Worm (Caenorhabditis elegans) whole organism, L3 larva: Measurements from ENCODE around the gene fbxb-24.

Source experiments
- R02D3.7 ChIP-seq: fragments of 150-350 bp; optimal IDR thresholded peaks from 2 replicates; lab custom pipeline; 2014; ENCODE audit warnings: missing biosample characterization, missing genetic modification characterization
- aly-2 ChIP-seq: fragments of 150-350 bp; optimal IDR thresholded peaks from 2 replicates; lab custom pipeline; 2014; ENCODE audit warnings: missing biosample characterization, missing genetic modification characterization
- ama-1 ChIP-seq: fragments of 150-350 bp; optimal IDR thresholded peaks from 2 replicates; lab custom pipeline; 2018
- ceh-16 ChIP-seq: sonication (generic microtip); optimal IDR thresholded peaks from 2 replicates; lab custom pipeline; 2017; ENCODE audit warnings: missing biosample characterization, missing genetic modification characterization
- ceh-28 ChIP-seq: fragments of 150-350 bp; optimal IDR thresholded peaks from 2 replicates; lab custom pipeline; 2014; ENCODE audit warnings: missing biosample characterization, missing genetic modification reagents, missing genetic modification characterization
- ceh-82 ChIP-seq: fragments of 150-350 bp; optimal IDR thresholded peaks from 2 replicates; lab custom pipeline; 2014; ENCODE audit warnings: missing biosample characterization, missing genetic modification characterization
- daf-12 ChIP-seq: fragments of 150-350 bp; optimal IDR thresholded peaks from 2 replicates; lab custom pipeline; 2014; ENCODE audit warnings: missing biosample characterization, missing genetic modification reagents, missing genetic modification characterization
- egl-27 ChIP-seq: sonication (generic microtip); optimal IDR thresholded peaks from 4 replicates; lab custom pipeline; 2017; ENCODE audit warnings: missing biosample characterization, missing genetic modification reagents, missing genetic modification characterization
- egl-5 ChIP-seq: fragments of 150-350 bp; optimal IDR thresholded peaks from 2 replicates; lab custom pipeline; 2017; ENCODE audit warnings: missing biosample characterization, missing genetic modification reagents, missing genetic modification characterization, inconsistent platforms
- elt-1 ChIP-seq: fragments of 150-350 bp; optimal IDR thresholded peaks from 2 replicates; lab custom pipeline; 2014; ENCODE audit warnings: missing biosample characterization, missing genetic modification characterization
- elt-2 ChIP-seq: sonication (generic microtip); optimal IDR thresholded peaks from 2 replicates; lab custom pipeline; 2016; ENCODE audit warnings: missing genetic modification reagents, mild to moderate bottlenecking, missing genetic modification characterization, missing compliant biosample characterization
- elt-3 ChIP-seq, 3 experiments: fragments of 150-350 bp in 1 of 3; sonication (generic microtip) in 2 of 3; optimal IDR thresholded peaks; 2 replicates in 2 of 3; 4 replicates in 1 of 3; lab custom pipeline; 2014 to 2017; ENCODE audit warnings: missing biosample characterization in 3 of 3, missing genetic modification characterization in 3 of 3
- eor-1 ChIP-seq, 2 experiments: fragments of 150-350 bp; optimal IDR thresholded peaks; 2 replicates each; lab custom pipeline; 2014 to 2018; ENCODE audit warnings: missing biosample characterization in 2 of 2, missing genetic modification characterization in 2 of 2
- fkh-10 ChIP-seq: sonication (generic microtip); optimal IDR thresholded peaks from 2 replicates; lab custom pipeline; 2017; ENCODE audit warnings: missing biosample characterization, missing genetic modification reagents, missing genetic modification characterization
- fkh-2 ChIP-seq: fragments of 150-350 bp; optimal IDR thresholded peaks from 2 replicates; lab custom pipeline; 2014; ENCODE audit warnings: missing biosample characterization, missing genetic modification reagents, missing genetic modification characterization
- fos-1 ChIP-seq: fragments of 150-350 bp; optimal IDR thresholded peaks from 2 replicates; lab custom pipeline; 2014; ENCODE audit warnings: missing biosample characterization, missing genetic modification characterization
- hmg-11 ChIP-seq: sonication (generic microtip); optimal IDR thresholded peaks from 2 replicates; lab custom pipeline; 2016; ENCODE audit warnings: missing genetic modification characterization, missing compliant biosample characterization
- lin-39 ChIP-seq: fragments of 150-350 bp; optimal IDR thresholded peaks from 2 replicates; lab custom pipeline; 2018; ENCODE audit warnings: missing biosample characterization, missing genetic modification reagents, missing genetic modification characterization
- lsy-12 ChIP-seq: sonication (generic microtip); optimal IDR thresholded peaks from 2 replicates; lab custom pipeline; 2016; ENCODE audit warnings: mild to moderate bottlenecking, missing genetic modification characterization, missing compliant biosample characterization
- mdl-1 ChIP-seq: fragments of 150-350 bp; optimal IDR thresholded peaks from 2 replicates; lab custom pipeline; 2014; ENCODE audit warnings: missing biosample characterization, missing genetic modification characterization
- mml-1 ChIP-seq: fragments of 150-350 bp; sonication (generic microtip); optimal IDR thresholded peaks from 3 replicates; lab custom pipeline; 2014; ENCODE audit warnings: missing biosample characterization, missing genetic modification characterization
- nfya-1 ChIP-seq: sonication (generic microtip); optimal IDR thresholded peaks from 2 replicates; lab custom pipeline; 2017; ENCODE audit warnings: missing genetic modification characterization, mild to moderate bottlenecking, missing compliant biosample characterization, antibody characterized with exemption, moderate library complexity; ENCODE audit not compliant: insufficient read depth
- nhr-11 ChIP-seq: fragments of 150-350 bp; optimal IDR thresholded peaks from 2 replicates; lab custom pipeline; 2014; ENCODE audit warnings: missing biosample characterization, missing genetic modification characterization
- nhr-12 ChIP-seq: fragments of 150-350 bp; optimal IDR thresholded peaks from 2 replicates; lab custom pipeline; 2014; ENCODE audit warnings: missing biosample characterization, missing genetic modification characterization
- nhr-23 ChIP-seq: fragments of 150-350 bp; optimal IDR thresholded peaks from 2 replicates; lab custom pipeline; 2014; ENCODE audit warnings: missing biosample characterization, missing genetic modification reagents, missing genetic modification characterization
- nhr-237 ChIP-seq: fragments of 150-350 bp; optimal IDR thresholded peaks from 2 replicates; lab custom pipeline; 2014; ENCODE audit warnings: missing biosample characterization, missing genetic modification characterization
- nhr-28 ChIP-seq: fragments of 150-350 bp; optimal IDR thresholded peaks from 2 replicates; lab custom pipeline; 2014; ENCODE audit warnings: missing biosample characterization, missing genetic modification characterization
- nhr-43 ChIP-seq: sonication (generic microtip); optimal IDR thresholded peaks from 2 replicates; lab custom pipeline; 2016; ENCODE audit warnings: mild to moderate bottlenecking, missing genetic modification characterization, missing compliant biosample characterization; ENCODE audit not compliant: poor library complexity, severe bottlenecking
- nhr-67 ChIP-seq: fragments of 150-350 bp; optimal IDR thresholded peaks from 2 replicates; lab custom pipeline; 2014; ENCODE audit warnings: missing biosample characterization, missing genetic modification characterization
- nhr-76 ChIP-seq: fragments of 150-350 bp; sonication (generic microtip); optimal IDR thresholded peaks from 5 replicates; lab custom pipeline; 2014; ENCODE audit warnings: missing biosample characterization, missing genetic modification characterization
- nhr-77 ChIP-seq: fragments of 150-350 bp; optimal IDR thresholded peaks from 2 replicates; lab custom pipeline; 2014; ENCODE audit warnings: missing biosample characterization, missing genetic modification characterization
- pha-4 ChIP-seq: fragments of 150-350 bp; optimal IDR thresholded peaks from 2 replicates; lab custom pipeline; 2014; ENCODE audit warnings: missing biosample characterization, missing genetic modification reagents, missing genetic modification characterization
- pqm-1 ChIP-seq: fragments of 150-350 bp; optimal IDR thresholded peaks from 2 replicates; lab custom pipeline; 2017; ENCODE audit warnings: missing biosample characterization, missing genetic modification characterization, inconsistent platforms
- sea-2 ChIP-seq: fragments of 150-350 bp; sonication (generic microtip); optimal IDR thresholded peaks from 4 replicates; lab custom pipeline; 2014; ENCODE audit warnings: missing biosample characterization, missing genetic modification reagents, missing genetic modification characterization
- skn-1 ChIP-seq: fragments of 150-350 bp; optimal IDR thresholded peaks from 2 replicates; lab custom pipeline; 2014; ENCODE audit warnings: missing biosample characterization, missing genetic modification characterization
- tbx-2 ChIP-seq: sonication (generic microtip); optimal IDR thresholded peaks from 2 replicates; lab custom pipeline; 2016; ENCODE audit warnings: mild to moderate bottlenecking, missing genetic modification characterization, missing compliant biosample characterization
- unc-39 ChIP-seq: sonication (generic microtip); optimal IDR thresholded peaks from 4 replicates; lab custom pipeline; 2017; ENCODE audit warnings: missing biosample characterization, missing genetic modification characterization
- zag-1 ChIP-seq: fragments of 150-350 bp; optimal IDR thresholded peaks from 2 replicates; lab custom pipeline; 2014; ENCODE audit warnings: missing biosample characterization, missing genetic modification characterization
- ztf-11 ChIP-seq: fragments of 150-350 bp; optimal IDR thresholded peaks from 2 replicates; lab custom pipeline; 2014; ENCODE audit warnings: missing biosample characterization, missing genetic modification characterization
- ztf-4 ChIP-seq: fragments of 150-350 bp; optimal IDR thresholded peaks from 2 replicates; lab custom pipeline; 2014; ENCODE audit warnings: missing biosample characterization, missing genetic modification characterization

fbxb-24 gene

ce11 chrIII:11908660-11909059 is at the start of gene fbxb-24:
Gene fbxb-24, plus strand, starts transcription at chrIII:11908960.
- TF ChIP-seq unc-39 (tag; lab: Kevin White, UChicago) = no peak
- TF ChIP-seq, all 47 proteins: peak for 0

- TF ChIP-seq mdl-1 (tag; lab: Kevin White, UChicago) (no peak), nfya-1 (tag; lab: Kevin White, UChicago) (peak; percentile 97)
- TF ChIP-seq, all 47 proteins: peak for 1
These were observed 47.6 kb upstream of the fbxb-24 start for ce11 chrIII:11861123-11861522.

ce11 chrIII:11862149-11862548 is 46.6 kb upstream of the fbxb-24 start, which contains the start of gene Y56A3A.2:
Gene Y56A3A.2, minus strand, starts transcription at chrIII:11862249.
- TF ChIP-seq elt-2 (no peak), elt-3 (tag; optimal IDR thresholded peaks at IDR 0.05; lab: Kevin White, UChicago) (no peak), nhr-237 (tag; lab: Kevin White, UChicago) (no peak), nhr-76 (tag; lab: Kevin White, UChicago) (no peak), nhr-28 (tag; lab: Kevin White, UChicago) (no peak), nhr-43 (tag; lab: Kevin White, UChicago) (no peak), ceh-16 (no peak)

- TF ChIP-seq aly-2 (tag; lab: Kevin White, UChicago) = no peak
- TF ChIP-seq pha-4 (tag; lab: Kevin White, UChicago) = no peak
- TF ChIP-seq zag-1 (tag; lab: Kevin White, UChicago) = no peak
- peak; percentile 64 for TF ChIP-seq nfya-1 (tag; lab: Kevin White, UChicago)
These were observed 42.6 kb upstream of the fbxb-24 start for ce11 chrIII:11866127-11866526.

ce11 chrIII:11869231-11869912 is 39.4 kb upstream of the fbxb-24 start, which contains the start of gene taf-12:
Gene taf-12, minus strand, starts transcription at chrIII:11869281.
- no peak for TF ChIP-seq nhr-23 (tag; lab: Kevin White, UChicago)
- TF ChIP-seq skn-1 (tag; lab: Kevin White, UChicago) = no peak
- TF ChIP-seq ama-1 (lab: Kevin White, UChicago) = no peak
- TF ChIP-seq aly-2 (tag; lab: Kevin White, UChicago) = no peak
- TF ChIP-seq, all 47 proteins: peak for 0

ce11 chrIII:11870009-11870408 is 38.8 kb upstream of the fbxb-24 start:
- peak; percentile 96 for TF ChIP-seq pha-4 (tag; lab: Kevin White, UChicago)
- peak; percentile 53 for TF ChIP-seq skn-1 (tag; lab: Kevin White, UChicago)
- TF ChIP-seq ama-1 (lab: Kevin White, UChicago) = peak; percentile 43
- TF ChIP-seq R02D3.7 (tag; lab: Kevin White, UChicago) = peak; percentile 47
- TF ChIP-seq nhr-23 (tag; lab: Kevin White, UChicago) = peak; percentile 79
- TF ChIP-seq unc-39 (tag; lab: Kevin White, UChicago) = no peak
- no peak for TF ChIP-seq nhr-237 (tag; lab: Kevin White, UChicago)
- no peak for TF ChIP-seq eor-1 (tag; optimal IDR thresholded peaks at IDR 0.05; lab: Kevin White, UChicago)
- TF ChIP-seq nhr-67 (tag; lab: Kevin White, UChicago) = no peak
- TF ChIP-seq ceh-16 = peak; percentile 24
- TF ChIP-seq fos-1 (tag; lab: Kevin White, UChicago) = no peak
- TF ChIP-seq zag-1 (tag; lab: Kevin White, UChicago) = no peak
- peak; percentile 86 for TF ChIP-seq egl-5 (tag; lab: Kevin White, UChicago)
- no peak for TF ChIP-seq daf-12
- peak; percentile 64 for TF ChIP-seq lsy-12 (tag; lab: Kevin White, UChicago)
- no peak for TF ChIP-seq ztf-4 (tag; lab: Kevin White, UChicago)
- TF ChIP-seq sea-2 (GFP tag; lab: Kevin White, UChicago) = no peak
- no peak for TF ChIP-seq aly-2 (tag; lab: Kevin White, UChicago)
- TF ChIP-seq hmg-11 (tag; lab: Kevin White, UChicago) = peak; percentile 82
- TF ChIP-seq fkh-2 = peak; percentile 23
- peak; percentile 95 for TF ChIP-seq lin-39 (tag; lab: Kevin White, UChicago)
- peak; percentile 86 for TF ChIP-seq nhr-43 (tag; lab: Kevin White, UChicago)
- no peak for TF ChIP-seq ztf-11
- TF ChIP-seq nhr-77 = no peak
- peak; percentile 50 for TF ChIP-seq ceh-28 (tag; lab: Kevin White, UChicago)
- no peak for TF ChIP-seq elt-1 (tag; lab: Kevin White, UChicago)
- peak; percentile 7 for TF ChIP-seq egl-27 (tag; lab: Kevin White, UChicago)
- peak; percentile 65 for TF ChIP-seq elt-2
- TF ChIP-seq fkh-10 (GFP tag; lab: Kevin White, UChicago) = peak; percentile 68
- TF ChIP-seq tbx-2 (tag; lab: Kevin White, UChicago) = peak; percentile 25
- no peak for TF ChIP-seq nhr-12
- no peak for TF ChIP-seq nhr-11 (tag; lab: Kevin White, UChicago)
- TF ChIP-seq pqm-1 = peak; percentile 61
- TF ChIP-seq elt-3 (tag; optimal IDR thresholded peaks at IDR 0.05; lab: Kevin White, UChicago) = no peak
- no peak for TF ChIP-seq ceh-82 (tag; lab: Kevin White, UChicago)
- TF ChIP-seq mml-1 (tag; lab: Kevin White, UChicago) = no peak
